Fruit fly (Drosophila melanogaster) Kc167 (cell line): ENCODE data around the gene CG18234.

Experiments used
- Myc ChIP-seq: fragments of >200 bp; optimal IDR thresholded peaks from 2 replicates; lab custom pipeline; 2017; ENCODE audit warnings: missing external identifiers
- insv ChIP-seq: fragments of >200 bp; optimal IDR thresholded peaks from 3 replicates; lab custom pipeline; 2018; ENCODE audit warnings: missing external identifiers
- psq ChIP-seq: fragments of >200 bp; optimal IDR thresholded peaks from 2 replicates; lab custom pipeline; 2017; ENCODE audit warnings: missing external identifiers
- ttk ChIP-seq: sonication (Bioruptor generic); optimal IDR thresholded peaks from 2 replicates; lab custom pipeline; 2017; ENCODE audit warnings: missing external identifiers

dm6 chr3L:18605172-18605571, 1.9 kb downstream of the CG18234 start, which contains the start of gene CG18233:
- TF ChIP-seq psq, result no peak
- no peak for TF ChIP-seq Myc (lab: Kevin White, UChicago)
- TF ChIP-seq ttk (lab: Kevin White, UChicago), result no peak
- TF ChIP-seq insv, result no peak
